Worm (Caenorhabditis elegans) whole organism, late embryonic: ENCODE results near the gene C10A4.3.

ENCODE experiments used
- C38D4.7 ChIP-seq: fragments of 200-800 bp; sonication (Bioruptor generic); optimal IDR thresholded peaks from 2 replicates; lab custom pipeline; 2018; ENCODE audit warnings: mild to moderate bottlenecking, missing genetic modification characterization, moderate library complexity, missing compliant biosample characterization
- F13H6.1 ChIP-seq: sonication (generic microtip); optimal IDR thresholded peaks from 2 replicates; lab custom pipeline; 2016; ENCODE audit warnings: missing genetic modification characterization, missing compliant biosample characterization
- K02D7.2 ChIP-seq: sonication (generic microtip); optimal IDR thresholded peaks from 2 replicates; lab custom pipeline; 2017; ENCODE audit warnings: mild to moderate bottlenecking, missing genetic modification characterization, missing compliant biosample characterization
- T23F11.4 ChIP-seq: fragments of 200-800 bp; sonication (Bioruptor generic); optimal IDR thresholded peaks from 2 replicates; lab custom pipeline; 2018; ENCODE audit warnings: mild to moderate bottlenecking, missing genetic modification characterization, missing compliant biosample characterization
- ama-1 ChIP-seq: fragments of 150-350 bp; optimal IDR thresholded peaks from 2 replicates; lab custom pipeline; 2014
- ceh-14 ChIP-seq: sonication (generic microtip); optimal IDR thresholded peaks from 2 replicates; lab custom pipeline; 2016; ENCODE audit warnings: missing genotype, missing genetic modification characterization, missing compliant biosample characterization
- ceh-18 ChIP-seq: sonication (generic microtip); optimal IDR thresholded peaks from 2 replicates; lab custom pipeline; 2016; ENCODE audit warnings: missing genetic modification characterization, missing compliant biosample characterization
- ceh-19 ChIP-seq: fragments of 200-800 bp; sonication (Bioruptor generic); optimal IDR thresholded peaks from 2 replicates; lab custom pipeline; 2018; ENCODE audit warnings: mild to moderate bottlenecking, missing genetic modification characterization, missing compliant biosample characterization
- ceh-30 ChIP-seq: fragments of 150-350 bp; optimal IDR thresholded peaks from 2 replicates; lab custom pipeline; 2014; ENCODE audit warnings: missing biosample characterization, missing genetic modification characterization
- ceh-31 ChIP-seq: sonication (generic microtip); optimal IDR thresholded peaks from 2 replicates; lab custom pipeline; 2016; ENCODE audit warnings: missing genetic modification characterization, missing compliant biosample characterization
- ceh-45 ChIP-seq: fragments of 200-800 bp; sonication (Bioruptor generic); IDR thresholded peaks from 2 replicates; pipeline ENCODE4 v1.3.6; 2022; ENCODE audit warnings: missing genetic modification reagents, missing genetic modification characterization, missing compliant biosample characterization
- ceh-48 ChIP-seq: sonication (generic microtip); optimal IDR thresholded peaks from 2 replicates; lab custom pipeline; 2016; ENCODE audit warnings: missing genetic modification characterization, inconsistent platforms, missing compliant biosample characterization
- ceh-6 ChIP-seq: fragments of 200-800 bp; sonication (Bioruptor generic); optimal IDR thresholded peaks from 2 replicates; lab custom pipeline; 2018; ENCODE audit warnings: mild to moderate bottlenecking, missing genetic modification characterization, missing compliant biosample characterization
- che-1 ChIP-seq: sonication (generic microtip); optimal IDR thresholded peaks from 2 replicates; lab custom pipeline; 2016; ENCODE audit warnings: mild to moderate bottlenecking, missing genetic modification characterization, missing compliant biosample characterization
- dve-1 ChIP-seq: sonication (generic microtip); optimal IDR thresholded peaks from 2 replicates; lab custom pipeline; 2017; ENCODE audit warnings: antibody characterized with exemption, mild to moderate bottlenecking, missing genetic modification characterization, missing compliant biosample characterization
- elt-4 ChIP-seq: sonication (generic microtip); optimal IDR thresholded peaks from 2 replicates; lab custom pipeline; 2016; ENCODE audit warnings: missing genetic modification characterization, missing compliant biosample characterization
- fkh-6 ChIP-seq: sonication (generic microtip); optimal IDR thresholded peaks from 2 replicates; lab custom pipeline; 2016; ENCODE audit warnings: missing genetic modification characterization, missing compliant biosample characterization
- hlh-13 ChIP-seq: fragments of 200-800 bp; sonication (Bioruptor generic); optimal IDR thresholded peaks from 2 replicates; lab custom pipeline; 2018; ENCODE audit warnings: mild to moderate bottlenecking, missing genetic modification characterization, missing compliant biosample characterization
- hlh-15 ChIP-seq: sonication (generic microtip); optimal IDR thresholded peaks from 2 replicates; lab custom pipeline; 2016; ENCODE audit warnings: missing genetic modification characterization, missing compliant biosample characterization
- hlh-30 ChIP-seq: sonication (generic microtip); optimal IDR thresholded peaks from 2 replicates; lab custom pipeline; 2017; ENCODE audit warnings: antibody characterized with exemption, missing genetic modification characterization, missing compliant biosample characterization; ENCODE audit not compliant: insufficient read depth
- hlh-6 ChIP-seq: sonication (generic microtip); optimal IDR thresholded peaks from 2 replicates; lab custom pipeline; 2016; ENCODE audit warnings: missing genotype, missing genetic modification characterization, missing compliant biosample characterization
- hlh-8 ChIP-seq: sonication (generic microtip); optimal IDR thresholded peaks from 2 replicates; lab custom pipeline; 2016; ENCODE audit warnings: missing genotype, missing genetic modification characterization, missing compliant biosample characterization
- lim-6 ChIP-seq: sonication (generic microtip); optimal IDR thresholded peaks from 2 replicates; lab custom pipeline; 2016; ENCODE audit warnings: missing genetic modification characterization, missing compliant biosample characterization
- madf-2 ChIP-seq: sonication (generic microtip); optimal IDR thresholded peaks from 2 replicates; lab custom pipeline; 2017; ENCODE audit warnings: missing genetic modification characterization, missing compliant biosample characterization
- nfya-1 ChIP-seq: sonication (generic microtip); optimal IDR thresholded peaks from 2 replicates; lab custom pipeline; 2017; ENCODE audit warnings: missing genetic modification characterization, mild to moderate bottlenecking, missing compliant biosample characterization, antibody characterized with exemption, moderate library complexity
- nhr-11 ChIP-seq: fragments of 150-350 bp; optimal IDR thresholded peaks from 2 replicates; lab custom pipeline; 2014; ENCODE audit warnings: missing biosample characterization, missing genetic modification characterization
- nhr-232 ChIP-seq: sonication (generic microtip); optimal IDR thresholded peaks from 2 replicates; lab custom pipeline; 2016; ENCODE audit warnings: missing genetic modification characterization, missing compliant biosample characterization
- npax-4 ChIP-seq: sonication (generic microtip); optimal IDR thresholded peaks from 2 replicates; lab custom pipeline; 2016; ENCODE audit warnings: missing genetic modification characterization, missing compliant biosample characterization
- odd-2 ChIP-seq: sonication (generic microtip); optimal IDR thresholded peaks from 2 replicates; lab custom pipeline; 2017; ENCODE audit warnings: antibody characterized with exemption, mild to moderate bottlenecking, missing genetic modification characterization, missing compliant biosample characterization
- pax-1 ChIP-seq: fragments of 150-350 bp; optimal IDR thresholded peaks from 2 replicates; lab custom pipeline; 2014; ENCODE audit warnings: missing biosample characterization, missing genetic modification characterization
- pha-4 ChIP-seq: fragments of 150-350 bp; optimal IDR thresholded peaks from 2 replicates; lab custom pipeline; 2018; ENCODE audit warnings: missing biosample characterization, missing genetic modification reagents, missing genetic modification characterization
- pros-1 ChIP-seq: fragments of 150-350 bp; optimal IDR thresholded peaks from 2 replicates; lab custom pipeline; 2014; ENCODE audit warnings: missing biosample characterization, missing genetic modification reagents, missing genetic modification characterization
- ref-2 ChIP-seq: sonication (generic microtip); optimal IDR thresholded peaks from 2 replicates; lab custom pipeline; 2016; ENCODE audit warnings: missing genetic modification characterization, missing compliant biosample characterization
- sox-2 ChIP-seq: fragments of 200-800 bp; sonication (Bioruptor generic); IDR thresholded peaks from 2 replicates; pipeline ENCODE4 v1.3.6; 2022; ENCODE audit warnings: missing genetic modification reagents, missing genetic modification characterization, missing compliant biosample characterization
- tbx-7 ChIP-seq: sonication (generic microtip); optimal IDR thresholded peaks from 2 replicates; lab custom pipeline; 2016; ENCODE audit warnings: missing genotype, missing genetic modification characterization, missing compliant biosample characterization
- unc-42 ChIP-seq: sonication (generic microtip); optimal IDR thresholded peaks from 2 replicates; lab custom pipeline; 2016; ENCODE audit warnings: missing genotype, missing genetic modification characterization, missing compliant biosample characterization
- zip-5 ChIP-seq: sonication (generic microtip); optimal IDR thresholded peaks from 2 replicates; lab custom pipeline; 2016; ENCODE audit warnings: missing genetic modification characterization, missing compliant biosample characterization

C10A4.3 gene

ce11 chrX:7446485-7446884 lies 41.0 kb downstream of the C10A4.3 start:
- TF ChIP-seq pax-1 (tag; lab: Kevin White, UChicago) (no peak), ceh-14 (tag; lab: Kevin White, UChicago) (no peak)

- TF ChIP-seq unc-42 (no peak), ref-2 (no peak), ceh-19 (no peak), tbx-7 (tag; lab: Kevin White, UChicago) (no peak), hlh-30 (tag; lab: Kevin White, UChicago) (no peak), C38D4.7 (no peak), odd-2 (tag; lab: Kevin White, UChicago) (no peak), F13H6.1 (tag; lab: Kevin White, UChicago) (no peak), ceh-31 (tag; lab: Kevin White, UChicago) (no peak), che-1 (tag; lab: Kevin White, UChicago) (no peak), dve-1 (tag; lab: Kevin White, UChicago) (no peak)
Measured at ce11 chrX:7447340-7447739, 41.8 kb downstream of the C10A4.3 start.

ce11 chrX:7452606-7453005 lies 47.1 kb downstream of the C10A4.3 start:
- TF ChIP-seq fkh-6 (tag; lab: Kevin White, UChicago) (no peak), zip-5 (tag; lab: Kevin White, UChicago) (no peak), npax-4 (tag; lab: Kevin White, UChicago) (no peak), ceh-14 (tag; lab: Kevin White, UChicago) (no peak), F13H6.1 (tag; lab: Kevin White, UChicago) (no peak), odd-2 (tag; lab: Kevin White, UChicago) (no peak), pax-1 (tag; lab: Kevin White, UChicago) (no peak), nhr-232 (no peak), hlh-15 (tag; lab: Kevin White, UChicago) (no peak), ceh-18 (tag; lab: Kevin White, UChicago) (no peak), nfya-1 (no peak), hlh-8 (no peak), lim-6 (no peak), K02D7.2 (tag; lab: Kevin White, UChicago) (no peak), ceh-6 (no peak), ceh-48 (tag; lab: Kevin White, UChicago) (no peak), hlh-6 (tag; lab: Kevin White, UChicago) (no peak)
- TF ChIP-seq, all 69 proteins: peak for 0

- TF ChIP-seq sox-2 (GFP tag; lab: Robert Waterston, UW) = peak; percentile 30; the same call in 1 of the 2 replicates
- TF ChIP-seq pha-4 (tag; lab: Kevin White, UChicago) = no peak
- TF ChIP-seq nhr-11 (tag; lab: Kevin White, UChicago) = no peak
- peak; percentile 87 for TF ChIP-seq ref-2
- no peak for TF ChIP-seq F13H6.1 (tag; lab: Kevin White, UChicago)
- TF ChIP-seq hlh-13 (GFP tag; lab: Kevin White, UChicago) = no peak
- TF ChIP-seq npax-4 (tag; lab: Kevin White, UChicago) = no peak
- TF ChIP-seq ceh-6 = no peak
- TF ChIP-seq elt-4 (tag; lab: Kevin White, UChicago) = no peak
- TF ChIP-seq pros-1 (tag; lab: Kevin White, UChicago) = no peak
- TF ChIP-seq ceh-31 (tag; lab: Kevin White, UChicago) = peak; percentile 47
- TF ChIP-seq ceh-45 (GFP tag; lab: Robert Waterston, UW) = no peak
- no peak for TF ChIP-seq ama-1 (lab: Kevin White, UChicago)
- TF ChIP-seq T23F11.4 (GFP tag; lab: Kevin White, UChicago) = peak; percentile 0
- TF ChIP-seq hlh-30 (tag; lab: Kevin White, UChicago) = no peak
- TF ChIP-seq ceh-30 = no peak
- TF ChIP-seq madf-2 (tag; lab: Kevin White, UChicago) = no peak
Measured at ce11 chrX:7455960-7456359, 50.5 kb downstream of the C10A4.3 start.
